Worm (Caenorhabditis elegans) whole organism, L3 larva: ENCODE measurements around the gene exos-9.

Experiments
- aly-2 ChIP-seq: fragments of 150-350 bp; optimal IDR thresholded peaks from 2 replicates; lab custom pipeline; 2014; ENCODE audit warnings: missing biosample characterization, missing genetic modification characterization
- ceh-82 ChIP-seq: fragments of 150-350 bp; optimal IDR thresholded peaks from 2 replicates; lab custom pipeline; 2014; ENCODE audit warnings: missing biosample characterization, missing genetic modification characterization
- egl-27 ChIP-seq: sonication (generic microtip); optimal IDR thresholded peaks from 4 replicates; lab custom pipeline; 2017; ENCODE audit warnings: missing biosample characterization, missing genetic modification reagents, missing genetic modification characterization
- fos-1 ChIP-seq: fragments of 150-350 bp; optimal IDR thresholded peaks from 2 replicates; lab custom pipeline; 2014; ENCODE audit warnings: missing biosample characterization, missing genetic modification characterization
- mdl-1 ChIP-seq: fragments of 150-350 bp; optimal IDR thresholded peaks from 2 replicates; lab custom pipeline; 2014; ENCODE audit warnings: missing biosample characterization, missing genetic modification characterization
- nhr-237 ChIP-seq: fragments of 150-350 bp; optimal IDR thresholded peaks from 2 replicates; lab custom pipeline; 2014; ENCODE audit warnings: missing biosample characterization, missing genetic modification characterization
- nhr-77 ChIP-seq: fragments of 150-350 bp; optimal IDR thresholded peaks from 2 replicates; lab custom pipeline; 2014; ENCODE audit warnings: missing biosample characterization, missing genetic modification characterization
- skn-1 ChIP-seq: fragments of 150-350 bp; optimal IDR thresholded peaks from 2 replicates; lab custom pipeline; 2014; ENCODE audit warnings: missing biosample characterization, missing genetic modification characterization
- zag-1 ChIP-seq: fragments of 150-350 bp; optimal IDR thresholded peaks from 2 replicates; lab custom pipeline; 2014; ENCODE audit warnings: missing biosample characterization, missing genetic modification characterization

- TF ChIP-seq egl-27 (tag; lab: Kevin White, UChicago) (no peak), fos-1 (no peak), ceh-82 (tag; lab: Kevin White, UChicago) (no peak), zag-1 (tag; lab: Kevin White, UChicago) (no peak), mdl-1 (tag; lab: Kevin White, UChicago) (no peak), aly-2 (tag; lab: Kevin White, UChicago) (no peak), skn-1 (tag; lab: Kevin White, UChicago) (no peak), nhr-77 (no peak), nhr-237 (tag; lab: Kevin White, UChicago) (no peak)
Observed at ce11 chrIII:7215532-7215931, 17.7 kb upstream of the exos-9 start.
